Worm (Caenorhabditis elegans): ENCODE data around the gene egl-5.

ce11 chrIII:7795311-7795710 lies 18.9 kb upstream of the egl-5 start, which contains the start of gene cyk-7:
- no peak for TF ChIP-seq ets-4 (GFP tag; optimal IDR thresholded peaks at IDR 0.05)
- no peak for TF ChIP-seq mcd-1 (GFP tag; IDR thresholded peaks at IDR 0.05)
- peak; percentile 77 for TF ChIP-seq efl-1 (GFP tag; optimal IDR thresholded peaks at IDR 0.05)
- TF ChIP-seq repo-1 (tag; optimal IDR thresholded peaks at IDR 0.05), result no peak
- no peak for TF ChIP-seq hmg-20 (GFP tag; IDR thresholded peaks at IDR 0.05)

Data from whole organism, young adult.